Fruit fly (Drosophila melanogaster) whole organism, prepupa: ENCODE data around the gene Drsl6.

Source experiments
- Blimp-1 ChIP-seq: fragments of 200-800 bp; sonication (Bioruptor generic); optimal IDR thresholded peaks from 3 replicates; lab custom pipeline; 2017; ENCODE audit warnings: missing biosample characterization, missing genetic modification characterization, mild to moderate bottlenecking, moderate library complexity, missing genetic modification reagents
- CG10631 ChIP-seq: fragments of 200-800 bp; sonication (Bioruptor generic); optimal IDR thresholded peaks from 2 replicates; lab custom pipeline; 2016; ENCODE audit warnings: missing biosample characterization, missing genetic modification characterization
- CG10669 ChIP-seq: fragments of 200-800 bp; sonication (Bioruptor generic); optimal IDR thresholded peaks from 3 replicates; lab custom pipeline; 2018; ENCODE audit warnings: missing biosample characterization, mild to moderate bottlenecking, missing genetic modification characterization, moderate library complexity
- CG11294 ChIP-seq: fragments of 200-800 bp; sonication (Bioruptor generic); IDR thresholded peaks from 2 replicates; pipeline ENCODE4 v1.3.6; 2022; ENCODE audit warnings: missing biosample characterization, missing genetic modification characterization
- CG11762 ChIP-seq: fragments of 200-800 bp; sonication (Bioruptor generic); optimal IDR thresholded peaks from 3 replicates; lab custom pipeline; 2016; ENCODE audit warnings: missing biosample characterization, missing genetic modification characterization; ENCODE audit not compliant: insufficient read depth
- CG15336 ChIP-seq: fragments of 200-800 bp; sonication (Bioruptor generic); IDR thresholded peaks from 2 replicates; pipeline ENCODE4 v1.3.6; 2022; ENCODE audit warnings: missing biosample characterization, missing genetic modification characterization
- CG1621 ChIP-seq: fragments of 200-800 bp; sonication (Bioruptor generic); optimal IDR thresholded peaks from 3 replicates; lab custom pipeline; 2018; ENCODE audit warnings: missing biosample characterization, mild to moderate bottlenecking, missing genetic modification characterization
- CG16779 ChIP-seq: fragments of 200-800 bp; sonication (Bioruptor generic); optimal IDR thresholded peaks from 3 replicates; lab custom pipeline; 2017; ENCODE audit warnings: missing biosample characterization, mild to moderate bottlenecking, missing genetic modification characterization
- CG32006 ChIP-seq: fragments of 200-800 bp; sonication (Bioruptor generic); optimal IDR thresholded peaks from 3 replicates; lab custom pipeline; 2017; ENCODE audit warnings: missing biosample characterization, mild to moderate bottlenecking, missing genetic modification characterization
- CG3919 ChIP-seq: fragments of 200-800 bp; sonication (Bioruptor generic); optimal IDR thresholded peaks from 3 replicates; lab custom pipeline; 2016; ENCODE audit warnings: missing biosample characterization, missing genetic modification characterization
- CG4318 ChIP-seq: fragments of 200-800 bp; sonication (Bioruptor generic); optimal IDR thresholded peaks from 3 replicates; lab custom pipeline; 2017; ENCODE audit warnings: missing biosample characterization, mild to moderate bottlenecking, missing genetic modification characterization
- CG6163 ChIP-seq: fragments of 200-800 bp; sonication (Bioruptor generic); IDR thresholded peaks from 3 replicates; pipeline ENCODE4 v1.3.6; 2022; ENCODE audit warnings: missing biosample characterization, missing genetic modification characterization
- CG6276 ChIP-seq: fragments of 200-800 bp; sonication (Bioruptor generic); optimal IDR thresholded peaks from 2 replicates; lab custom pipeline; 2017; ENCODE audit warnings: missing biosample characterization, mild to moderate bottlenecking, missing genetic modification characterization
- CG6808 ChIP-seq: fragments of 200-800 bp; sonication (Bioruptor generic); optimal IDR thresholded peaks from 3 replicates; lab custom pipeline; 2017; ENCODE audit warnings: missing biosample characterization, missing genetic modification characterization, mild to moderate bottlenecking, moderate library complexity, missing genetic modification reagents
- CG6854 ChIP-seq: fragments of 200-800 bp; sonication (Bioruptor generic); optimal IDR thresholded peaks from 2 replicates; lab custom pipeline; 2017; ENCODE audit warnings: missing biosample characterization, mild to moderate bottlenecking, missing genetic modification characterization
- CG8119 ChIP-seq: fragments of 200-800 bp; sonication (Bioruptor generic); IDR thresholded peaks from 3 replicates; pipeline ENCODE4 v1.3.6; 2022; ENCODE audit warnings: missing biosample characterization, missing genetic modification characterization
- CG8319 ChIP-seq: fragments of 200-800 bp; sonication (Bioruptor generic); optimal IDR thresholded peaks from 3 replicates; lab custom pipeline; 2016; ENCODE audit warnings: missing biosample characterization, missing genetic modification characterization
- CG8632 ChIP-seq: fragments of 200-800 bp; sonication (Bioruptor generic); optimal IDR thresholded peaks from 3 replicates; lab custom pipeline; 2016; ENCODE audit warnings: missing biosample characterization, missing genetic modification characterization
- Eip93F ChIP-seq: fragments of 200-800 bp; sonication (Bioruptor generic); optimal IDR thresholded peaks from 2 replicates; lab custom pipeline; 2016; ENCODE audit warnings: missing biosample characterization, mild to moderate bottlenecking, missing genetic modification characterization
- Ets96B ChIP-seq: fragments of 200-800 bp; optimal IDR thresholded peaks from 2 replicates; lab custom pipeline; 2019; ENCODE audit warnings: missing biosample characterization, mild to moderate bottlenecking, missing genetic modification characterization, moderate library complexity
- Hr38 ChIP-seq: sonication (Bioruptor generic); optimal IDR thresholded peaks from 2 replicates; lab custom pipeline; 2016; ENCODE audit warnings: missing biosample characterization, missing genetic modification characterization
- Hr4 ChIP-seq: fragments of 200-800 bp; sonication (Bioruptor generic); optimal IDR thresholded peaks from 3 replicates; lab custom pipeline; 2016; ENCODE audit warnings: missing biosample characterization, missing genetic modification characterization
- Lpt ChIP-seq: fragments of 200-800 bp; sonication (Bioruptor generic); optimal IDR thresholded peaks from 3 replicates; lab custom pipeline; 2016; ENCODE audit warnings: missing biosample characterization, missing genetic modification characterization
- Met ChIP-seq: fragments of 200-800 bp; sonication (Bioruptor generic); optimal IDR thresholded peaks from 3 replicates; lab custom pipeline; 2016; ENCODE audit warnings: missing biosample characterization, missing genetic modification characterization
- OdsH ChIP-seq: fragments of 200-800 bp; sonication (Bioruptor generic); optimal IDR thresholded peaks from 3 replicates; lab custom pipeline; 2016; ENCODE audit warnings: missing biosample characterization, missing genetic modification characterization
- Smox ChIP-seq: fragments of 200-800 bp; sonication (Bioruptor generic); optimal IDR thresholded peaks from 3 replicates; lab custom pipeline; 2016; ENCODE audit warnings: missing biosample characterization, missing genetic modification characterization
- Sox102F ChIP-seq: fragments of 200-800 bp; sonication (Bioruptor generic); optimal IDR thresholded peaks from 2 replicates; lab custom pipeline; 2016; ENCODE audit warnings: missing biosample characterization, mild to moderate bottlenecking, missing genetic modification characterization
- Sox15 ChIP-seq: fragments of 200-800 bp; sonication (Bioruptor generic); optimal IDR thresholded peaks from 3 replicates; lab custom pipeline; 2016; ENCODE audit warnings: missing biosample characterization, missing genetic modification characterization
- achi ChIP-seq: fragments of 200-800 bp; sonication (Bioruptor generic); optimal IDR thresholded peaks from 3 replicates; lab custom pipeline; 2016; ENCODE audit warnings: missing biosample characterization, missing genetic modification characterization
- acj6 ChIP-seq: fragments of 200-800 bp; sonication (Bioruptor generic); optimal IDR thresholded peaks from 3 replicates; lab custom pipeline; 2016; ENCODE audit warnings: missing biosample characterization, missing genetic modification characterization
- cyc ChIP-seq: fragments of 200-800 bp; sonication (Bioruptor generic); optimal IDR thresholded peaks from 3 replicates; lab custom pipeline; 2016; ENCODE audit warnings: missing biosample characterization, missing genetic modification characterization
- dac ChIP-seq: fragments of 200-800 bp; sonication (Bioruptor generic); optimal IDR thresholded peaks from 2 replicates; lab custom pipeline; 2017; ENCODE audit warnings: missing biosample characterization, mild to moderate bottlenecking, missing genetic modification characterization
- eg ChIP-seq: fragments of 200-800 bp; sonication (Bioruptor generic); IDR thresholded peaks from 3 replicates; pipeline ENCODE4 v1.3.6; 2022; ENCODE audit warnings: missing biosample characterization, missing genetic modification characterization
- fd59A ChIP-seq: fragments of 200-800 bp; sonication (Bioruptor generic); optimal IDR thresholded peaks from 2 replicates; lab custom pipeline; 2017; ENCODE audit warnings: missing biosample characterization, mild to moderate bottlenecking, missing genetic modification characterization, missing genetic modification reagents
- fkh ChIP-seq: fragments of 200-800 bp; sonication (Bioruptor generic); optimal IDR thresholded peaks from 3 replicates; lab custom pipeline; 2017; ENCODE audit warnings: missing biosample characterization, mild to moderate bottlenecking, missing genetic modification characterization, moderate library complexity
- lz ChIP-seq: fragments of 200-800 bp; sonication (Bioruptor generic); optimal IDR thresholded peaks from 3 replicates; lab custom pipeline; 2016; ENCODE audit warnings: missing biosample characterization, missing genetic modification characterization
- net ChIP-seq: fragments of 200-800 bp; sonication (Bioruptor generic); optimal IDR thresholded peaks from 3 replicates; lab custom pipeline; 2016; ENCODE audit warnings: missing biosample characterization, missing genetic modification characterization
- spab ChIP-seq: fragments of 200-800 bp; sonication (Bioruptor generic); optimal IDR thresholded peaks from 2 replicates; lab custom pipeline; 2017; ENCODE audit warnings: missing biosample characterization, mild to moderate bottlenecking, missing genetic modification characterization, missing genetic modification reagents
- ss ChIP-seq, 2 experiments: fragments of 200-800 bp; sonication (Bioruptor generic); optimal IDR thresholded peaks; 2 replicates in 1 of 2; 3 replicates in 1 of 2; lab custom pipeline; 2017 to 2018; ENCODE audit warnings: mild to moderate bottlenecking in 2 of 2, missing biosample characterization in 2 of 2, missing genetic modification characterization in 2 of 2, moderate library complexity in 1 of 2
- topi ChIP-seq: fragments of 200-800 bp; sonication (Bioruptor generic); optimal IDR thresholded peaks from 3 replicates; lab custom pipeline; 2016; ENCODE audit warnings: missing biosample characterization, missing genetic modification characterization
- vri ChIP-seq: fragments of 200-800 bp; sonication (Bioruptor generic); optimal IDR thresholded peaks from 3 replicates; lab custom pipeline; 2016; ENCODE audit warnings: missing biosample characterization, mild to moderate bottlenecking, missing genetic modification characterization

The Drsl6 gene

DNA sequence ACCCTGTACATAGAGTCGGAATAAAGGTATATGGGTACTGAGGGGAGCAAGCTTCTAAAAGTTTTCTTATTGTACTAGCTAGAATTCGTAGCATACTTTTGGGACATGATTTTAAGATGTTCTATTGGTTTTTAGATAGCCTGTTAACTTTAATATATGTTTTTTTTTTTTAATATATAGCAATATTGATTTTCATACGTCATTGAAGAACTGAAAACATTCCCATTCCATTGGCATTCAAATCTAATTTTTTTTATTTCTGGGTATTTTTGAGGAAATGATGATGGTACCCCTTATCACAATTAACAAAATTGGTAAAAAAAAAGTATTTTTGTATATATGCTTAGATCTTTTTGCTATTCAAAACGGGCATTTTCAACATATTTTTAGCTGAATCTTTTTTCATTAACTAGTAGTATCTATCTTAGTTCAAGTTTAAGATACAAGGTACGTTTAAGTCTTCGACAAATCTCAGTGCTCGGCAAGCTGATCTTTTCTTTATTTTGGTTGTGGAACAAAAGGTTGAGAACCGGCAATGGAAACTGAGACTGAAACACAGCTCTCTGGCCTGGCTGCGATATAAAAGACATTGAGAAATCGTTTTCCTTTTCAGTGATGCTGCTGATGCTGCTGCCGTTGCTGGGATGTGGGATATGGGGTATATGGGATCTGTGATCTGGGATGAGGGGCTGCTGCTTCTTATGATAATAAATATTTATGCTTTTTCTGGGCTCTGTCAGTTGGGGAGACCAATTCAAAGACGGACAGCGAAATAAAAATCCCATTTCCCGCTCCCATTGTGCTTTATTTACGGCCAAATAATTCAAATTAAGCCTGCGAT, 48.6 kb upstream of the Drsl6 start (continued):
- TF ChIP-seq eg = 0 out of 3 replicates have a peak, but pooled peaks have one; percentile 41
- peak; percentile 85 for TF ChIP-seq CG32006
- peak; percentile 46 for TF ChIP-seq CG15336
- peak; percentile 62; the same call in 2 of the 3 replicates for TF ChIP-seq CG8119 (GFP tag; lab: Robert Waterston, UW)
- TF ChIP-seq Sox15 (GFP tag; lab: Kevin White, UChicago) = peak; percentile 62
- peak; percentile 63 for TF ChIP-seq Smox (GFP tag; lab: Kevin White, UChicago)
- peak in 1 of 2 experiments; percentile 67 for TF ChIP-seq ss (GFP tag; optimal IDR thresholded peaks at IDR 0.05; lab: Kevin White, UChicago)
- no peak for TF ChIP-seq CG16779 (tag; lab: Kevin White, UChicago)
- peak; percentile 70 for TF ChIP-seq spab
- peak; percentile 33 for TF ChIP-seq Sox102F (GFP tag; lab: Kevin White, UChicago)
- peak; percentile 38 for TF ChIP-seq Lpt (GFP tag; lab: Kevin White, UChicago)
- TF ChIP-seq CG8632 = peak; percentile 66
- peak; percentile 40 for TF ChIP-seq CG10669
- TF ChIP-seq Ets96B (tag; lab: Kevin White, UChicago) = peak; percentile 44
- TF ChIP-seq topi (GFP tag; lab: Kevin White, UChicago) = peak; percentile 75
- TF ChIP-seq CG11294 (GFP tag; lab: Robert Waterston, UW) = no peak
- TF ChIP-seq OdsH (GFP tag; lab: Kevin White, UChicago) = peak; percentile 77
- peak; percentile 67 for TF ChIP-seq Met (GFP tag; lab: Kevin White, UChicago)
- peak; percentile 68 for TF ChIP-seq CG6276
- TF ChIP-seq CG6854 (GFP tag; lab: Kevin White, UChicago) = no peak
- TF ChIP-seq CG6808 = peak; percentile 68
- peak; percentile 59 for TF ChIP-seq CG10631 (GFP tag; lab: Kevin White, UChicago)
- no peak for TF ChIP-seq Eip93F (GFP tag; lab: Kevin White, UChicago)
- TF ChIP-seq Hr38 (GFP tag; lab: Kevin White, UChicago) = no peak
- TF ChIP-seq, all 60 proteins: peak for 47

DNA sequence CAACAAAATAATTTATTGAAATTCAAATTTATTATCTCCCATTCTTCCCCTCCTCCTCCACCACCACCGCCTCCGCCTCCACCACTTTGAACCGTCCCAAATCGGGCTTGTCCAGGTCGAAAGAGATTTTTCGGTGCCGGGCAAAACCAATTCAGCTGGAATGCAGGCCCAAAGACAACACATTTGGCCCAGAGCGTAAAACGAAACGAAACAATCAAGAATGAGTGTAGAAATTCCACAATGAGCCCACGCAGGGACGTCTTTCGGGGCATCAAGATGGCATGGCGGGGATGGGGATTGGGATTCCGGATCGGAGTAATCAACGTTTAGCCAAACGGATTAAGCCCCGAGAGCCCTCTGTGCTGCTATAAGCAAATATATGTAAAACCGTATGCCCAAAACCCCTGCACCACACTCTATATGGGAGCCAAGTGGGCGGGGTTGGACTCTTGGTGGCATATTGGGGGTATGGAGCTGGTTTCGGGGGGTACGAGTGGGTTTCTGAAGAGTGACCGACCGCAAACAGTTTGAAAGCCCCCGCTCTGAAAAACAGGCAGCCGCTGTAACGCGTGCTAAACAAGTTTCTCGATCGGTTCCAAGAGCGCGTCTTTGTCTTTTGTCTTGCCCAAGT, 47.9 kb upstream of the Drsl6 start:
- TF ChIP-seq CG1621 (tag; lab: Kevin White, UChicago) = peak; percentile 81
- TF ChIP-seq fkh (GFP tag; lab: Kevin White, UChicago) = no peak
- no peak for TF ChIP-seq CG32006
- no peak for TF ChIP-seq acj6
- no peak for TF ChIP-seq CG16779 (tag; lab: Kevin White, UChicago)
- 0 out of 3 replicates have a peak, but pooled peaks have one; percentile 16 for TF ChIP-seq CG6163 (GFP tag; lab: Robert Waterston, UW)
- TF ChIP-seq net (GFP tag; lab: Kevin White, UChicago) = no peak
- peak; percentile 48 for TF ChIP-seq CG6854 (GFP tag; lab: Kevin White, UChicago)

DNA sequence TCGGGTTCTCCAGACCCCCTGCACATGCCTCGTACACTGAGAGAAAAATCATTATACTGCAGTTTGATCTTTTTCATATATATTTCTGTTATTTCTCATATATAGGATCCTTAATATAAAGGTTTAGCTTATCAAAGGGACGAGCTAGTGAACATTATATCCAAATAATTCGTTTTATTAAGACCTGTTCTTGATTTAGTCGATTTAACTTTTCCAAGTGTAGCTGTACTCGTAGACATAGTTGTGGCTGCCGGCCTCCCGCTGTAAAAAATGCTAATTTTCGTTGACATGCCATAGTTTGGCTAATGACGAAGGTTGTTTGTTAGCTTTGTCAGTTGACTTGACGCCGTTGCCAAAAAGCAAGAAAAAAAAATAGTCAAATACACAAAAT, 46.3 kb upstream of the Drsl6 start:
- no peak for TF ChIP-seq CG6854 (GFP tag; lab: Kevin White, UChicago)
- TF ChIP-seq Hr38 (GFP tag; lab: Kevin White, UChicago) = no peak
- no peak for TF ChIP-seq dac
- TF ChIP-seq Blimp-1 (GFP tag; lab: Kevin White, UChicago) = no peak
- TF ChIP-seq CG11762 = peak; percentile 12
- peak; percentile 58; the same call in 1 of the 2 replicates for TF ChIP-seq CG11294 (GFP tag; lab: Robert Waterston, UW)
- peak; percentile 54 for TF ChIP-seq CG3919 (GFP tag; lab: Kevin White, UChicago)
- TF ChIP-seq lz (GFP tag; lab: Kevin White, UChicago) = no peak
- TF ChIP-seq CG8632 = peak; percentile 5
- TF ChIP-seq net (GFP tag; lab: Kevin White, UChicago) = peak; percentile 36
- TF ChIP-seq CG32006 = peak; percentile 70
- no peak for TF ChIP-seq Met (GFP tag; lab: Kevin White, UChicago)
- TF ChIP-seq achi (GFP tag; lab: Kevin White, UChicago) = peak; percentile 50
- TF ChIP-seq Ets96B (tag; lab: Kevin White, UChicago) = peak; percentile 54
- peak; percentile 15 for TF ChIP-seq acj6
- no peak for TF ChIP-seq CG8319
- peak; percentile 25 to 29 for TF ChIP-seq ss (GFP tag; optimal IDR thresholded peaks at IDR 0.05; lab: Kevin White, UChicago)
- TF ChIP-seq CG16779 (tag; lab: Kevin White, UChicago) = peak; percentile 16
- TF ChIP-seq Smox (GFP tag; lab: Kevin White, UChicago) = no peak
- peak; percentile 82 for TF ChIP-seq CG6163 (GFP tag; lab: Robert Waterston, UW)
- TF ChIP-seq CG4318 (GFP tag; lab: Kevin White, UChicago) = peak; percentile 34
- TF ChIP-seq fd59A (GFP tag; lab: Kevin White, UChicago) = peak; percentile 22
- no peak for TF ChIP-seq cyc (GFP tag; lab: Kevin White, UChicago)
- TF ChIP-seq OdsH (GFP tag; lab: Kevin White, UChicago) = peak; percentile 62
- TF ChIP-seq vri = no peak
- peak; percentile 76 for TF ChIP-seq CG8119 (GFP tag; lab: Robert Waterston, UW)
- no peak for TF ChIP-seq Sox15 (GFP tag; lab: Kevin White, UChicago)
- TF ChIP-seq spab = peak; percentile 32
- peak; percentile 53 for TF ChIP-seq CG6276
- peak; percentile 36 for TF ChIP-seq CG6808
- peak; percentile 78 for TF ChIP-seq Hr4 (GFP tag; lab: Kevin White, UChicago)
- TF ChIP-seq fkh (GFP tag; lab: Kevin White, UChicago) = peak; percentile 28
